Worm (Caenorhabditis elegans): ENCODE measurements around the gene pacl-1.

Gene pacl-1

ce11 chrV:16298669-16299068 is 23.4 kb upstream of the pacl-1 start, which contains the start of gene srbc-84 (continued):
- no peak for TF ChIP-seq ztf-11 (tag; optimal IDR thresholded peaks at IDR 0.05)

- TF ChIP-seq nhr-42 (GFP tag; IDR thresholded peaks at IDR 0.05) = no peak
- TF ChIP-seq nhr-6 (tag; optimal IDR thresholded peaks at IDR 0.05) = no peak
- TF ChIP-seq unc-62 (GFP tag; optimal IDR thresholded peaks at IDR 0.05 in 1 of 2) = no peak
- TF ChIP-seq unc-62 (tag; optimal IDR thresholded peaks at IDR 0.05) = no peak
- TF ChIP-seq ztf-7 (tag; optimal IDR thresholded peaks at IDR 0.05) = no peak
- no peak for TF ChIP-seq T20F7.1 (GFP tag; optimal IDR thresholded peaks at IDR 0.05)
- TF ChIP-seq unc-39 (tag; optimal IDR thresholded peaks at IDR 0.05) = no peak
- TF ChIP-seq D1046.2 (GFP tag; IDR thresholded peaks at IDR 0.05) = no peak
- no peak for TF ChIP-seq nhr-77 (tag; optimal IDR thresholded peaks at IDR 0.05)
- no peak for TF ChIP-seq zag-1 (tag; optimal IDR thresholded peaks at IDR 0.05)
- TF ChIP-seq dpl-1 (GFP tag; optimal IDR thresholded peaks at IDR 0.05) = no peak
- no peak for TF ChIP-seq mxl-2 (GFP tag; conservative IDR thresholded peaks at IDR 0.05)
- no peak for TF ChIP-seq F37D6.2 (tag; optimal IDR thresholded peaks at IDR 0.05)
- TF ChIP-seq nhr-237 (tag; optimal IDR thresholded peaks at IDR 0.05) = no peak
- no peak for TF ChIP-seq mes-2 (tag; optimal IDR thresholded peaks at IDR 0.05; ENCODE audit: poor library complexity, severe bottlenecking)
- no peak for TF ChIP-seq rbr-2 (tag; optimal IDR thresholded peaks at IDR 0.05)
These were observed 21.8 kb upstream of the pacl-1 start, which contains the start of gene srbc-83 for ce11 chrV:16297070-16297469. srbc-83 (plus strand) TSS chrV:16297370.

- no peak for TF ChIP-seq snpc-1.2 (GFP tag; IDR thresholded peaks at IDR 0.05)
- TF ChIP-seq ZK546.5 (tag; optimal IDR thresholded peaks at IDR 0.05) = no peak
- no peak for TF ChIP-seq pha-4 (GFP tag; IDR thresholded peaks at IDR 0.05)
- no peak for TF ChIP-seq pha-4 (tag; optimal IDR thresholded peaks at IDR 0.05)
- peak; percentile 75 for TF ChIP-seq dmd-6 (GFP tag; IDR thresholded peaks at IDR 0.05)
- TF ChIP-seq fkh-10 (GFP tag; optimal IDR thresholded peaks at IDR 0.05) = no peak
- TF ChIP-seq aha-1 (tag) = no peak
- no peak for TF ChIP-seq mxl-2 (GFP tag; conservative IDR thresholded peaks at IDR 0.05)
These were observed 17.2 kb upstream of the pacl-1 start, which contains the start of gene oac-5 for ce11 chrV:16292409-16292808. oac-5 (plus strand) TSS chrV:16292709.

- no peak for TF ChIP-seq egl-43 (GFP tag; IDR thresholded peaks at IDR 0.05)
- TF ChIP-seq duxl-1 (tag; optimal IDR thresholded peaks at IDR 0.05; ENCODE audit: poor library complexity) = no peak
- TF ChIP-seq nhr-76 (tag; optimal IDR thresholded peaks at IDR 0.05) = no peak
- no peak for TF ChIP-seq lim-7 (GFP tag; IDR thresholded peaks at IDR 0.05)
- TF ChIP-seq F37D6.2 (tag; optimal IDR thresholded peaks at IDR 0.05) = no peak
- TF ChIP-seq daf-8 (GFP tag; IDR thresholded peaks at IDR 0.05) = no peak
- TF ChIP-seq aha-1 (tag) = no peak
- no peak for TF ChIP-seq Y75B8A.6 (GFP tag; IDR thresholded peaks at IDR 0.05)
- no peak for TF ChIP-seq nhr-42 (GFP tag; IDR thresholded peaks at IDR 0.05)
- no peak for TF ChIP-seq nhr-237 (tag; optimal IDR thresholded peaks at IDR 0.05)
- TF ChIP-seq tag-97 (GFP tag; IDR thresholded peaks at IDR 0.05) = no peak
- no peak for TF ChIP-seq hlh-11 (tag; optimal IDR thresholded peaks at IDR 0.05)
- TF ChIP-seq ctbp-1 (GFP tag; IDR thresholded peaks at IDR 0.05) = no peak
- no peak for TF ChIP-seq mxl-3 (GFP tag; optimal IDR thresholded peaks at IDR 0.05)
- TF ChIP-seq rbr-2 (tag; optimal IDR thresholded peaks at IDR 0.05) = no peak
- no peak for TF ChIP-seq spr-3 (GFP tag; optimal IDR thresholded peaks at IDR 0.05)
- TF ChIP-seq pha-4 (GFP tag; IDR thresholded peaks at IDR 0.05) = no peak
- no peak for TF ChIP-seq pha-4 (tag; optimal IDR thresholded peaks at IDR 0.05)
These were observed 12.4 kb upstream of the pacl-1 start, which contains the start of gene F28G4.3 for ce11 chrV:16287619-16288018. F28G4.3 (minus strand) TSS chrV:16287719.

ce11 chrV:16285794-16286193 is 10.5 kb upstream of the pacl-1 start, which contains the start of gene F28G4.4:
F28G4.4 (minus strand) TSS chrV:16285894.
- TF ChIP-seq jun-1 (tag; optimal IDR thresholded peaks at IDR 0.05) (no peak), unc-62 (GFP tag; optimal IDR thresholded peaks at IDR 0.05 in 1 of 2) (peak in 1 of 2 experiments; percentile 66), unc-62 (tag; optimal IDR thresholded peaks at IDR 0.05) (no peak), dve-1 (tag; optimal IDR thresholded peaks at IDR 0.05; ENCODE audit: insufficient read depth) (no peak)
